Worm (Caenorhabditis elegans): Measurements from ENCODE around the gene C09H10.5.

DNA sequence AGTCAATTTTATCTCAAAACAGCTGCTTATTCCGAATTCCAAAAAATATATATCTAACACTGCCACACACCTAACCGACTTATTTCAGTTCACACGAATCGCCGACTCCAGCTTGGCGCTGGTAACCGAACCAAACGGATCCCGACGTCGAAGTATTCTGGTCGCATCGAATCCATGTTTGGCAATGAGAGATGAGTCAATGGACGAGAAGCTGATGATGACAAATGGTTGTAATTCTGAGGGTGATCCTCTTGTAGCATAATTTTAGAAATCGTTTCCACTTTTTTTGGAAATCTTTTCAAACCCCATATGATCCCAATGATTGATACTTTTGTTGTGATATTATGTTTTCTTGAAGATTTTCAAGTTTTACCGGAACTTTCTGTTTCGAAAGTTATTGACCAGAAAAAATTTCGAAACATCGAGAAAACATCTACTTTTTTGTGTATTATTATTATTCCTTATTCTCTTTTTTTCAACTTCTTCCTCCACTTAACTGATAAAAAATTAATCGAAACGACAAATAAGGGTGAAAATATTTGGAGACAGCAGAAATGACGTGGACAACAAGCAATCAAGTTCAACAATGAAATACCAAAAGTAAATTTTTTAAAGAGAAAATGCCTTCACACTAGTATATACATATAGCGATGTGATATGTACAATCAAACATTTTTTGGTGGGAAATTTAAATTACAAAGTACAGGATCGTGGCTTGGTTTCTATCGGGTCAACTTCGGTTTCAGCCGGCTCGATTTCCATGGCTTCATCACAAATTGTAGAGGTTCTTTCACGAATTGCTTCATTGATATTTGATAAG, 46.5 kb upstream of the C09H10.5 start:
- TF ChIP-seq ama-1 (optimal IDR thresholded peaks at IDR 0.05) (peak; percentile 31), ama-1 (GFP tag; optimal IDR thresholded peaks at IDR 0.05) (no peak), D2030.7 (GFP tag; IDR thresholded peaks at IDR 0.05) (no peak)
